Fruit fly (Drosophila melanogaster) S2 (cell line): ENCODE data around the gene Rbsn-5.

Experiments used
- CG8478 ChIP-seq: fragments of >200 bp; optimal IDR thresholded peaks from 2 replicates; lab custom pipeline; 2018
- CTCF ChIP-seq, 2 experiments: fragments of >200 bp; optimal IDR thresholded peaks; 2 replicates each; lab custom pipeline; 2018

DNA sequence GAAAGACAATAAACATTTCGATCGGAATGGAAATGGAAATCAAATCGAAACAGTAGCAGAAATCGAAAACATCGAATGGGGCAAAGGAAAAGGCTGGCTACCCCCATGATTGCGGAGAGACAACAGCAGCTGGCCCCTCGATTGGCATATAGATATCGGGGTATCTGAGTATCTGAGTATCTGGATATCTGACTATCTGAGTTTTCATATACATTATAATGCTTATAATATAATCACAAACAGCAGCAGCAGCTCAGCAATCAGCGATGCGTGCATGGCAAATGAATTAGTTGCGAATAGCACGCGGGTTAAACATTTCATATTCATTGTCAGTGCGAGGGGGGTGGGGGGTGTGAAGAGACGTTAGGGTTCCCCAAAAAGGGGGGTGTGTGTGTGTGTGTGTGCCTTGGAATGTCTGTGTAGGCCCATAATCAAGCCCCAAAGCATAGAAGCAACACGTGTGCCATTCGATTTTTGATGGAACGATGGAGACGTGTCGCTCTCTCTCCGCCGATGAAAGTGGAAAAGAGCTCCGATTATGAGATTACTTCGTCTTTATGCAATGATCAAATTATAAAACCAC, 11.1 kb downstream of the Rbsn-5 start:
- no peak for TF ChIP-seq CG8478
- TF ChIP-seq CTCF (optimal IDR thresholded peaks at IDR 0.05; lab: Kevin White, UChicago), result no peak
